Fruit fly (Drosophila melanogaster) S2 (cell line): ENCODE measurements around the gene CG6785.

Experiments
- CG8478 ChIP-seq: fragments of >200 bp; optimal IDR thresholded peaks from 2 replicates; lab custom pipeline; 2018
- CTCF ChIP-seq, 2 experiments: fragments of >200 bp; optimal IDR thresholded peaks; 2 replicates each; lab custom pipeline; 2018

The CG6785 gene

dm6 chr2L:12030552-12031131, 14.4 kb downstream of the CG6785 start:
- no peak for TF ChIP-seq CTCF (optimal IDR thresholded peaks at IDR 0.05; lab: Kevin White, UChicago)
- no peak for TF ChIP-seq CG8478 (lab: Kevin White, UChicago)

dm6 chr2L:12029594-12030197, 15.3 kb downstream of the CG6785 start:
- TF ChIP-seq CTCF (optimal IDR thresholded peaks at IDR 0.05; lab: Kevin White, UChicago) (no peak), CG8478 (lab: Kevin White, UChicago) (no peak)

- TF ChIP-seq CTCF (optimal IDR thresholded peaks at IDR 0.05; lab: Kevin White, UChicago) = no peak
- no peak for TF ChIP-seq CG8478 (lab: Kevin White, UChicago)
These were observed 16.2 kb downstream of the CG6785 start for dm6 chr2L:12028808-12029207.

- TF ChIP-seq CTCF (optimal IDR thresholded peaks at IDR 0.05; lab: Kevin White, UChicago) (no peak), CG8478 (lab: Kevin White, UChicago) (no peak)
These were observed 16.9 kb downstream of the CG6785 start for dm6 chr2L:12028102-12028501.

- no peak for TF ChIP-seq CTCF (optimal IDR thresholded peaks at IDR 0.05; lab: Kevin White, UChicago)
- no peak for TF ChIP-seq CG8478 (lab: Kevin White, UChicago)
These were observed 17.6 kb downstream of the CG6785 start, which contains the start of gene dmGlut for dm6 chr2L:12027435-12027834. Gene dmGlut, plus strand, starts transcription at chr2L:12027438.

dm6 chr2L:12026458-12027431, 18.3 kb downstream of the CG6785 start:
- TF ChIP-seq CG8478 (lab: Kevin White, UChicago) = no peak

- TF ChIP-seq CTCF (optimal IDR thresholded peaks at IDR 0.05; lab: Kevin White, UChicago) (no peak), CG8478 (lab: Kevin White, UChicago) (no peak)
These were observed 19.5 kb downstream of the CG6785 start for dm6 chr2L:12025505-12025904.

dm6 chr2L:12024104-12024503, 20.9 kb downstream of the CG6785 start:
- TF ChIP-seq CTCF (optimal IDR thresholded peaks at IDR 0.05; lab: Kevin White, UChicago) (no peak), CG8478 (lab: Kevin White, UChicago) (no peak)

- TF ChIP-seq CG8478 (lab: Kevin White, UChicago) = no peak
These were observed 23.8 kb downstream of the CG6785 start for dm6 chr2L:12021193-12021592.

dm6 chr2L:12020735-12021134, 24.3 kb downstream of the CG6785 start, which contains the start of gene Wdr81:
Gene Wdr81, minus strand, starts transcription at chr2L:12020960.
- no peak for TF ChIP-seq CTCF (optimal IDR thresholded peaks at IDR 0.05; lab: Kevin White, UChicago)
- no peak for TF ChIP-seq CG8478 (lab: Kevin White, UChicago)

dm6 chr2L:12013741-12014393, 31.1 kb downstream of the CG6785 start:
- no peak for TF ChIP-seq CTCF (optimal IDR thresholded peaks at IDR 0.05; lab: Kevin White, UChicago)
- TF ChIP-seq CG8478 (lab: Kevin White, UChicago) = no peak

- TF ChIP-seq CTCF (optimal IDR thresholded peaks at IDR 0.05; lab: Kevin White, UChicago) = no peak
- no peak for TF ChIP-seq CG8478 (lab: Kevin White, UChicago)
These were observed 31.8 kb downstream of the CG6785 start for dm6 chr2L:12013243-12013642.

dm6 chr2L:12011682-12012655, 33.0 kb downstream of the CG6785 start:
- peak in 1 of 2 experiments; percentile 46 for TF ChIP-seq CTCF (optimal IDR thresholded peaks at IDR 0.05; lab: Kevin White, UChicago)
- TF ChIP-seq CG8478 (lab: Kevin White, UChicago) = no peak
